Worm (Caenorhabditis elegans) whole organism, L4/young adult: ENCODE results near the gene Y37A1B.4.

Experiments
- W03F9.2 ChIP-seq: fragments of 150-350 bp; optimal IDR thresholded peaks from 2 replicates; lab custom pipeline; 2014; ENCODE audit warnings: missing biosample characterization, missing genetic modification characterization
- dao-5 ChIP-seq: sonication (generic microtip); optimal IDR thresholded peaks from 2 replicates; lab custom pipeline; 2016; ENCODE audit warnings: missing genotype, missing genetic modification characterization, moderate library complexity, missing compliant biosample characterization
- him-1 ChIP-seq: sonication (generic microtip); optimal IDR thresholded peaks from 2 replicates; lab custom pipeline; 2016; ENCODE audit warnings: missing genotype, missing genetic modification reagents, missing genetic modification characterization, missing compliant biosample characterization

Y37A1B.4 gene

ce11 chrIV:14072011-14072649, 11.6 kb upstream of the Y37A1B.4 start:
- no peak for TF ChIP-seq W03F9.2 (tag; lab: Kevin White, UChicago)
- no peak for TF ChIP-seq him-1 (tag; lab: Kevin White, UChicago)
- no peak for TF ChIP-seq dao-5 (tag; lab: Kevin White, UChicago)

DNA sequence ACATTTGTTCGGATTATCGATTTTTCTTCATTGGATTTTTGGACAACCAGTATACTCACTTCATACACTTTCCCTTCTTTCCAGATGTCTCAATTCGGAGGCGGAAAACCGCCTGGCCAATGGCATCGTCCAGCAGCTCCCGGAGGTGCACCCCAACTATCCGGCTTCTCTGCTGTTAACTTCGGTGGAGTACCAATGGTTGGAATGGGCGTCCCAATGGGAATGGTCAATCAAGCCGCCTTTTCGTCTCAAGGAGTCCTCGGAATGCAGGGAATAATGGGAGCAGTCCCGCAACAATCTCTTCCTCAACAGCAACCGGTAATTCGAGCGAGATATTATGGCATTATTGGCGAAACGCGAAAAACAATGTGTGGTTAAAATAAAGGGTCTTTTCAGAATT, 11.0 kb upstream of the Y37A1B.4 start, which contains the start of gene ccar-1:
Gene ccar-1 (plus strand): TSS at position 83 of the 400 bp plus-strand sequence.
- TF ChIP-seq him-1 (tag; lab: Kevin White, UChicago), result no peak
- TF ChIP-seq dao-5 (tag; lab: Kevin White, UChicago), result no peak
- TF ChIP-seq W03F9.2 (tag; lab: Kevin White, UChicago), result no peak

- no peak for TF ChIP-seq dao-5 (tag; lab: Kevin White, UChicago)
- TF ChIP-seq him-1 (tag; lab: Kevin White, UChicago), result no peak
- peak; percentile 36 for TF ChIP-seq W03F9.2 (tag; lab: Kevin White, UChicago)
Measured at ce11 chrIV:14070992-14071289, 10.4 kb upstream of the Y37A1B.4 start.

- no peak for TF ChIP-seq dao-5 (tag; lab: Kevin White, UChicago)
- TF ChIP-seq W03F9.2 (tag; lab: Kevin White, UChicago), result peak; percentile 44
Measured at ce11 chrIV:14070185-14070991, 9.9 kb upstream of the Y37A1B.4 start.

- no peak for TF ChIP-seq him-1 (tag; lab: Kevin White, UChicago)
- no peak for TF ChIP-seq W03F9.2 (tag; lab: Kevin White, UChicago)
- no peak for TF ChIP-seq dao-5 (tag; lab: Kevin White, UChicago)
Measured at ce11 chrIV:14069760-14070159, 9.2 kb upstream of the Y37A1B.4 start, which contains the start of gene lst-4. Gene lst-4 (minus strand): TSS chrIV:14069860.

DNA sequence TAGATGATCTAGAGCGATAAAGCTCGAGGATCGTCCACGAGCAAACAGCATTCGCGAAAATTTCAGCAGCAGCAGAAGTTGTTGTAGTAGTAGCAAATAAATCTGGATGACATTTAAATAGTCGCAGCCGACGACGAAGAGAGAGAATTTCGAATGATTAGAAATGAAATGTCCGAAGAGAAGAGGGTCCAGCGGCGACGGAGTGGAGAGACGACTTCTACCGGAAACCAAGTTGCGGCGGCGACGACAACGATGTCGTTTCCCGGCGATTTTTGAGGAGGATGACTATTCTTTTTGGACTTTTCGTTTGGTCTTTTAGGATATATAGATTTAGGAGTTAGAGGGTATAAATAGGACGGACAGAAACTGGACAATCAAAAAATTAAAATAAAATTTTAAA, 5.9 kb upstream of the Y37A1B.4 start:
- TF ChIP-seq him-1 (tag; lab: Kevin White, UChicago), result no peak
- TF ChIP-seq W03F9.2 (tag; lab: Kevin White, UChicago), result no peak
- TF ChIP-seq dao-5 (tag; lab: Kevin White, UChicago), result no peak

ce11 chrIV:14050900-14051299, 9.6 kb downstream of the Y37A1B.4 start, which contains the start of gene semo-1:
Gene semo-1 (plus strand): TSS chrIV:14051200.
- no peak for TF ChIP-seq him-1 (tag; lab: Kevin White, UChicago)
- TF ChIP-seq dao-5 (tag; lab: Kevin White, UChicago), result no peak
- TF ChIP-seq W03F9.2 (tag; lab: Kevin White, UChicago), result no peak

DNA sequence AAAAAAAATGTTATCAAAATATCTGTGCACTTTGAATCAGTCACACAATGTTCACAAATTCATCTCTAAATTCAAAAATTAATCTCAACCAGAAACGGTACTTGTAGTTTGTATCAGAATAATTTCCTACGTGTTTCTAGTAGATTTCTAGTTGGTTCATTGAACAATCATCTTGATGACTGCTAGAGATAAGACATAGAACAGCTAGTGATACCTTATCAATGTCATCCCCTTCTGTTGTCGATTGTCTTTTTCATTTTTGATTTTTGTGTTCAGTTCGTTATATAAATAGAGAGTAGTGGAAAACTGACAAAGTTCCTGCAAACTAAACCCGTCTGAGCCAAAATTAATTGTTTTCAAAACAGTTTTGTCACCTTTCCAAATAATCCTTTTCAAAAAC, 10.1 kb downstream of the Y37A1B.4 start:
- TF ChIP-seq dao-5 (tag; lab: Kevin White, UChicago), result no peak
- TF ChIP-seq W03F9.2 (tag; lab: Kevin White, UChicago), result no peak
- no peak for TF ChIP-seq him-1 (tag; lab: Kevin White, UChicago)

DNA sequence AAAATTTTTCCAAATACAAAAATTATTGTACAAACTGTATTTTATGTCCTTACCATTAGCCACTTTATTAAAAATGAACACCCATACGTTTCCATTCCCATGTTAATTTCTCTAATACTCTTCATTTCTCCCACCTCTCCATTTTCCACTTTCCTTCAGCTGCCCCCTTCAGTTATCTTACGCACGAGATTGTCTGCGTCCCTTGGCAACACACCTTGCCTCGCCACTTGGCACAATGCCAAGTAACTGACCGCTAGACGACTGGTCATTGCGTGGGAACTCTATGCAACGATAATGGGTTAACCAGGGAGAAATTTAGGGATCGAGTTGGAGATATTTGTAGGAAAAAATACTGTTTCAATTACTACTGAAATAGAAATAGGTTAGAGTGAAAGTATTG, 13.7 kb downstream of the Y37A1B.4 start:
- TF ChIP-seq him-1 (tag; lab: Kevin White, UChicago) (no peak), dao-5 (tag; lab: Kevin White, UChicago) (no peak), W03F9.2 (tag; lab: Kevin White, UChicago) (no peak)

DNA sequence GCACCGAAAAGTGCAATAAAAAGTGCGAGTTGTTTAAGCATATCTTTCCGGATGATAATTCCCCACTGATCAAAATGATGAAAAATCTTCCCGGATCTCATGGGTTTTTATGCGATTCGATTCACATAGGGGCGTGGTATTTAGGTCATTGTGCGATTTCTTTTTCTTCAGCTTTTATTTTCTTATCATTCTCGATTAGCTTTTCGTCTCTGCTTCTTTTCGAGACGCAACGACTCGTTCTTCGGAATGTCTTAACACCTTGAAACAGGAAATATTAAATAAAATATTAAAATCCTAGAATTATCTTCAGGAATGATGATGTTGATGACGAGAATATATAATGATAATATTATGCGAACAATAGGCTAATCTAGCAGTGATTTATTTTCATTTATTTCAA, 16.8 kb downstream of the Y37A1B.4 start, which contains the start of gene Y37A1B.7:
Gene Y37A1B.7 (minus strand): TSS at position 101 of the 400 bp plus-strand sequence.
- TF ChIP-seq him-1 (tag; lab: Kevin White, UChicago) (no peak), W03F9.2 (tag; lab: Kevin White, UChicago) (no peak), dao-5 (tag; lab: Kevin White, UChicago) (no peak)

ce11 chrIV:14034571-14034954, 25.9 kb downstream of the Y37A1B.4 start:
- TF ChIP-seq him-1 (tag; lab: Kevin White, UChicago) (no peak), W03F9.2 (tag; lab: Kevin White, UChicago) (no peak), dao-5 (tag; lab: Kevin White, UChicago) (no peak)

- no peak for TF ChIP-seq W03F9.2 (tag; lab: Kevin White, UChicago)
- TF ChIP-seq him-1 (tag; lab: Kevin White, UChicago), result peak; percentile 84
Measured at ce11 chrIV:14033752-14034570, 26.6 kb downstream of the Y37A1B.4 start.

- TF ChIP-seq him-1 (tag; lab: Kevin White, UChicago), result no peak
- no peak for TF ChIP-seq W03F9.2 (tag; lab: Kevin White, UChicago)
- TF ChIP-seq dao-5 (tag; lab: Kevin White, UChicago), result no peak
Measured at ce11 chrIV:14033502-14033751, 27.1 kb downstream of the Y37A1B.4 start.
